Worm (Caenorhabditis elegans): ENCODE results near the gene Y32G9A.3.

DNA sequence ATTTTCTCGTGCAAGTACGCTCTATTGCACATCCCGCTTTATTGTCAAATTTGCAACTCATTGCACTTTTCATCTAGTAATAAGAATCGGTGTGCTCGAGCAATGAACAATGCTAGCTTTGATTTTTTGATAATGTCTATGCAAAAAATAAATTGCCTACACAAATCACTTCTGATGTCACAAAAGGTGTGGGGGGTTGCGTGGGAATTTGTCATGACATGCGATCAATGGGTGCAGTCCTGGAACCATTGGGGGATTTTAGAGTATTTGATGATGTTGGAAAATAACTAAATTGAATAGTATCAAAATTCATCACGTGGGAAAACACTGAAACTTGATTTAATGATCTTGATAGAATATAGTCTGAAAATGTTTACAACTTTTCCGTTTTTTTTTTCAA, 34.7 kb downstream of the Y32G9A.3 start:
- TF ChIP-seq hlh-1 (tag; optimal IDR thresholded peaks at IDR 0.05), result no peak
- no peak for TF ChIP-seq flh-1 (GFP tag; optimal IDR thresholded peaks at IDR 0.05)

Measured in whole organism, mixed stage, embryonic.